Worm (Caenorhabditis elegans): Measurements from ENCODE around the gene fbxa-30.

DNA sequence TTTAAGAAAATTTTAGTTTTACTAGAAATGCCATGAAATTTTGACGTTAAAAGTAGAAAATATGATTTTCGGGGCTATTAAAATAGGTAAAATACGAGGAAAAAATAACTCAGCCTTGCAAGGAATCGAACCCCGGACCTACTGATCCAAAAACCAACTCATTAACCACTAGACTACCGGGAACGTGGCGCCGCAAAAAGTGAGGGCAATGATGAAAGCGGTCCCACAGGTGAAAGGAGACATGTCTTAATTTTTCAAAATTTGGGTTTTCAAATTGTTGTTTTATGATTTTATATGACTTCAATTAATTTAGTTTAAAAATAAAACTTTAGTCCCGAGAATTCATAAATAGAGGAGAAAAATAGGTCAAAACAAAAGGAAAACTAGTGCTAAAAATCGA, 44.7 kb downstream of the fbxa-30 start:
- TF ChIP-seq ama-1 (optimal IDR thresholded peaks at IDR 0.05) (no peak), snpc-4 (tag; optimal IDR thresholded peaks at IDR 0.05) (no peak), nhr-11 (tag; optimal IDR thresholded peaks at IDR 0.05) (no peak), pqm-1 (tag; optimal IDR thresholded peaks at IDR 0.05) (no peak), lin-15B (tag; optimal IDR thresholded peaks at IDR 0.05) (no peak), mdl-1 (tag; optimal IDR thresholded peaks at IDR 0.05) (no peak)

Measured in whole organism, L3 larva.